Fruit fly (Drosophila melanogaster) whole organism, wandering third instar larva: ENCODE results near the gene CG34409.

Experiments
- CrebA ChIP-seq: fragments of 200-800 bp; sonication (Bioruptor generic); optimal IDR thresholded peaks from 2 replicates; lab custom pipeline; 2016; ENCODE audit warnings: missing biosample characterization, mild to moderate bottlenecking, missing genetic modification characterization, borderline replicate concordance
- N ChIP-seq: fragments of >200 bp; optimal IDR thresholded peaks from 2 replicates; lab custom pipeline; 2018; ENCODE audit warnings: missing biosample characterization, missing external identifiers, missing genetic modification characterization
- OdsH ChIP-seq: fragments of 200-800 bp; sonication (Bioruptor generic); optimal IDR thresholded peaks from 2 replicates; lab custom pipeline; 2016; ENCODE audit warnings: missing biosample characterization, mild to moderate bottlenecking, missing genetic modification characterization
- h ChIP-seq: fragments of 200-800 bp; sonication (Bioruptor generic); optimal IDR thresholded peaks from 3 replicates; lab custom pipeline; 2016; ENCODE audit warnings: missing biosample characterization, mild to moderate bottlenecking, missing genetic modification characterization
- pan ChIP-seq: fragments of >200 bp; optimal IDR thresholded peaks from 2 replicates; lab custom pipeline; 2017
- psq ChIP-seq: fragments of 200-800 bp; sonication (Bioruptor generic); optimal IDR thresholded peaks from 3 replicates; lab custom pipeline; 2017; ENCODE audit warnings: missing biosample characterization, mild to moderate bottlenecking, missing genetic modification characterization, moderate library complexity
- rgr ChIP-seq: fragments of 200-800 bp; sonication (Bioruptor generic); optimal IDR thresholded peaks from 3 replicates; lab custom pipeline; 2016; ENCODE audit warnings: missing biosample characterization, mild to moderate bottlenecking, missing genetic modification characterization
- sv ChIP-seq: fragments of 200-800 bp; sonication (Bioruptor generic); optimal IDR thresholded peaks from 3 replicates; lab custom pipeline; 2016; ENCODE audit warnings: missing biosample characterization, missing genetic modification characterization
- tai ChIP-seq: sonication (Bioruptor generic); optimal IDR thresholded peaks from 2 replicates; lab custom pipeline; 2016; ENCODE audit warnings: missing biosample characterization, missing genetic modification characterization
- usp ChIP-seq: fragments of >200 bp; optimal IDR thresholded peaks from 2 replicates; lab custom pipeline; 2017; ENCODE audit warnings: missing biosample characterization, missing genetic modification characterization
- woc ChIP-seq: sonication (Bioruptor generic); optimal IDR thresholded peaks from 2 replicates; lab custom pipeline; 2016; ENCODE audit warnings: missing biosample characterization, mild to moderate bottlenecking, missing genetic modification characterization

DNA sequence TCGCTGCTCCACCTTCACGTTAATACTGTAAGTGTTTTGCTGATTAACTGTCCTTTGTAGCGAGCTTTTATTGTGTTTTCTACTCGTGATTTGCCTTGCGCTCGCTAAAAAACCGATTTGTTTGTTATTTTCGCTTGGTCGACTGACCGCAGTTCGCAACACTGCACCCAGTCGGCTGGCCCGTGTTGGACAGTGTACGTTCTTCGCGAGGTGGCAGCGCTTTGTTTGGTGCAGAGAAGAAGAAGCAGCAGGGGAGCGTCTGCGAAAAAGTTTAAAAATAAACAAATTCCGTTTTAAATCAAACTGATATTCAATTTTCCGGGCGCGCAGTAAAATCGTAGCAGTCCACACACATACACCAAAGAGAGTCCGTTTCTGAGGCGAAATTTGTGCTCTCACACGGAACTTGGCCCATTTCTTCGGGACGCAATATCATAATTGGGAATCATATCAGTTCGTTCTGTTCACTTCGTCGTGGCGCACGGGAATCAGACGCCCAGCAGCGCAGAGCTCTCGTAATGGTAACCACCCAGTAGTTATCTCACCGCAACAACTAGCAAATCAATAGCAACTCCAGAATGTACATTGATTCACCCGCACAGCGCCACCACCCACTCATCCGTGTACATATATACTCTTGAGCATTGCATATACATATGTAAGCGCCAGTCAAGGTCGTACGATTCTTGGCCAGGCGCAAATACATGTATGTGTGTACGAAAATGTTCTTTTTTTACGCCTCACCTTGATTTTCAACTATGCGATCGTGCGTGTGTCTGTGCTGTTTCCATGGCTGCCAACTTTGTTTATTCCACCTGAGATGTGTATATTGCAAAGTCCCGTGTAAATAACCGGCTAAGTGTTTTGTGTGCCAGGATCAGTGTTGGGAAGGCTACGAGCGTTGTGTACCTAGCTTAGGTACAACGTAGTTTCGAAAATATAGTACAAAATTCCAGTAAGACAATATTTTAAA is 21.7 kb upstream of the CG34409 start, which contains the start of gene Naa80:
- TF ChIP-seq h, result peak; percentile 84
- no peak for TF ChIP-seq usp (GFP tag; lab: Kevin White, UChicago)
- TF ChIP-seq sv (GFP tag; lab: Kevin White, UChicago), result peak; percentile 32
- TF ChIP-seq OdsH (GFP tag; lab: Kevin White, UChicago), result peak; percentile 71
- no peak for TF ChIP-seq tai (GFP tag; lab: Kevin White, UChicago)
- TF ChIP-seq pan (lab: Kevin White, UChicago), result no peak
- TF ChIP-seq rgr, result peak; percentile 88
- TF ChIP-seq CrebA (GFP tag; lab: Kevin White, UChicago), result no peak
- no peak for TF ChIP-seq N (GFP tag; lab: Kevin White, UChicago)
- TF ChIP-seq woc, result peak; percentile 60
- peak; percentile 50 for TF ChIP-seq psq (GFP tag; lab: Kevin White, UChicago)
